Fruit fly (Drosophila melanogaster): ENCODE measurements around the gene smog.

The smog gene

DNA sequence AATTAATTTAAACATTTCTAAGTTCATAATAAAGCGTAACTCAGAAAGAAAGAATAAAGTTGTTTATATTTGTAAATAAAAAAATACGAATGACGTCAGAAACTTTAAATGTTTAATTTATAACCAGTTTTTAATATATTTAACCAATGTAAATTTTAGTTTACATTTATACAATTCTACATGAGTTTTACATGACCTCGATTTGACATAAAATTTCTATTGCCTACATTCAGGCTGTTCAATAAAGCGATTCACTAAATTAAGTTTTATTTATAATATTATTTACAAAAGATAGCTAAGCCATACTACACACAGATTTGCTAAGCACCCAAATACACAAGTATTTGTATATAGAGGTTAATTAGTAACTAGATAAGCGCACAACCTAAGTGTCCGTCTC lies 51.2 kb downstream of the smog start:
- TF ChIP-seq Dll (optimal IDR thresholded peaks at IDR 0.05): no peak
- no peak for TF ChIP-seq usp (GFP tag; optimal IDR thresholded peaks at IDR 0.05)
- TF ChIP-seq EcR (GFP tag; optimal IDR thresholded peaks at IDR 0.05): no peak
- no peak for TF ChIP-seq CG8478 (optimal IDR thresholded peaks at IDR 0.05)
- TF ChIP-seq pan (optimal IDR thresholded peaks at IDR 0.05): no peak
- no peak for TF ChIP-seq psq (optimal IDR thresholded peaks at IDR 0.05)

DNA sequence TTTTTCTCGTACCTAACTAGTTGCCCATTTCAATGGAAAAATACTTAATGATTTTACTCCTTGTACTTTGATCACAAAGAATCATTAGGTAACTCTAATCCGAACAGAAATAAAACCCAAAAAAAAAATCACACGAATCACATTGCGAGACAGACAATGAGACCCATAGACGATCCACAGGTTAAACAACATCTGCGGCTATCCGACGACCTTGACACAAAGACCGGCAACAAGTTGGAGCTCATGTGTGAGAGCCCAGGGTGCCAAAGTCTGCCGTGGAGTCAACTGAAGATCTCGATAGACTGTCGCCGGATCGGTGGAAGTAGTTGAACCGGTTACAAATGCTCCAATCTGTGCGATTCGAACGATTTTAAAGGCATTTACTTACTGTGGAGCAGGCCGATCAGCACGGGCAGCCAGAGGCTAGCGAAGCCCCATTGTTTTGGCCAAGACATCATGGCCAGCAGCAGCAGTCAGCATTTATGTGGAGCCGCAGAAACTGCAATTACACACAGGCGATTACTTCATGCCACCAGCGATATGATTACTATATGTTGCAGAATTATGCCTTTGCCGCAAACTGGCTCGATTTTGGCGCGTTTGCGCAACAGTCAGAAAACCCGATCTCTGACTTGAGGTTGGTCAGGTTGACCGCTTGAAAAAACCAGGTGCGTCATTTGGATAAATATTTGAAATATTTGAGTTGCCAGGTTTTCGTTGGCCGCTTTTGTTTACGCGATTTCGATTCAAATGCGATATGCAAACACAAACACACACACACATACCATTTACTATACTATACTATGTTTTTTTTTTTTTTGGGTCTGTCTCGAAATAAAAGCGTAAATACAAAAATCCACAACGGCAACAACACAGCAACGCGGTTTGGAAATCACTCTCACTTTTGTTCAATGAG lies 53.0 kb downstream of the smog start:
- no peak for TF ChIP-seq usp (GFP tag; optimal IDR thresholded peaks at IDR 0.05)
- TF ChIP-seq EcR (GFP tag; optimal IDR thresholded peaks at IDR 0.05): no peak
- TF ChIP-seq Dll (optimal IDR thresholded peaks at IDR 0.05): no peak
- TF ChIP-seq CG8478 (optimal IDR thresholded peaks at IDR 0.05): no peak
- no peak for TF ChIP-seq psq (optimal IDR thresholded peaks at IDR 0.05)
- no peak for TF ChIP-seq pan (optimal IDR thresholded peaks at IDR 0.05)

dm6 chr2L:4906546-4907250 lies 54.0 kb downstream of the smog start, which contains the start of gene snsl:
TSS of gene snsl (minus strand) at chr2L:4906762.
- TF ChIP-seq pan (optimal IDR thresholded peaks at IDR 0.05) (no peak), usp (GFP tag; optimal IDR thresholded peaks at IDR 0.05) (no peak), EcR (GFP tag; optimal IDR thresholded peaks at IDR 0.05) (no peak), Dll (optimal IDR thresholded peaks at IDR 0.05) (no peak), psq (optimal IDR thresholded peaks at IDR 0.05) (no peak), CG8478 (optimal IDR thresholded peaks at IDR 0.05) (no peak)

DNA sequence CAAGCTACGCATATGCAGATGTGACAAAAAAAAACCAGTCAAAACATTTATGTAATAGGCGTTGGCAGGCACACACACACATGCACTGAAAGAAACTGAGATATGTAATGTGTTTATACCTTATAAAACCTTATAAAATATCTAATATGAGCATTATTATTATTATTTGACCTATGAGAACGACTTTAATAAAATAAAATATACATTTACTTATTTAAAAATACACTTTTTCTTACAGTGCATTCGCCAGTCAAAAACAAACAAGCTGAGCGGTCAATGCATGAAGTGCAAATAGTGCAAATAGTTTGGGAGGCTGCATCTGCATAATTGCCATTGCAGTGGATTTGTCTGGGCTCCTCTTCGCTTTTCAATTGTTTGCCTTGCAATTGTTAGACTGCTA lies 55.3 kb downstream of the smog start:
- no peak for TF ChIP-seq usp (GFP tag; optimal IDR thresholded peaks at IDR 0.05)
- no peak for TF ChIP-seq EcR (GFP tag; optimal IDR thresholded peaks at IDR 0.05)
- no peak for TF ChIP-seq Dll (optimal IDR thresholded peaks at IDR 0.05)
- TF ChIP-seq CG8478 (optimal IDR thresholded peaks at IDR 0.05): no peak
- no peak for TF ChIP-seq pan (optimal IDR thresholded peaks at IDR 0.05)
- no peak for TF ChIP-seq psq (optimal IDR thresholded peaks at IDR 0.05)

DNA sequence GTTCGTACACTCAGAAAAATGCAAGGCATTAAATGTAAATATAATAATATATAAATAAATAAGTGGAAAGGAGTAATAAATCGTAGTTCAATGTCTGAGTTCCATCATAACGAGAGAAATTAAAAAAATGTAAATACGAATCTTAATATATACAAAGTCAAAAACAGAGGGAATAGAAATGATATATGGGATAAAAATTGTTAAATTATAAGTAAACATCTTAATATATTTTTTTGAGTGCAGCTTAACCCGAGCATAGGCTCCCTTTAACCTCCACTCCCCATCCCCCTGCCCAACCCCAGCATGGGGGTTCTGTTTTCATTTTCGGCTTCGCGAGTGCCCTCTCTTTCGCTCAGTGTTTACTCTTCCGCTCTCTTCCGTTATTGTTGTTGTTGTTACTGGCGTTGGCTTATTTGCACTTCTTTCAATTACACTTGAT lies 63.1 kb downstream of the smog start:
- TF ChIP-seq CG8478 (optimal IDR thresholded peaks at IDR 0.05) (no peak), pan (optimal IDR thresholded peaks at IDR 0.05) (no peak), usp (GFP tag; optimal IDR thresholded peaks at IDR 0.05) (no peak), Dll (optimal IDR thresholded peaks at IDR 0.05) (no peak), EcR (GFP tag; optimal IDR thresholded peaks at IDR 0.05) (no peak), psq (optimal IDR thresholded peaks at IDR 0.05) (no peak)

dm6 chr2L:4916738-4917137 lies 64.1 kb downstream of the smog start:
- TF ChIP-seq CG8478 (optimal IDR thresholded peaks at IDR 0.05): no peak
- no peak for TF ChIP-seq usp (GFP tag; optimal IDR thresholded peaks at IDR 0.05)
- TF ChIP-seq pan (optimal IDR thresholded peaks at IDR 0.05): no peak
- TF ChIP-seq EcR (GFP tag; optimal IDR thresholded peaks at IDR 0.05): no peak
- no peak for TF ChIP-seq Dll (optimal IDR thresholded peaks at IDR 0.05)
- TF ChIP-seq psq (optimal IDR thresholded peaks at IDR 0.05): no peak
